Fruit fly (Drosophila melanogaster): ENCODE results near the gene CG43155.

CG43155 gene

dm6 chrX:11518435-11518834 is 58.8 kb downstream of the CG43155 start (continued):
- TF ChIP-seq knrl (GFP tag; IDR thresholded peaks at IDR 0.05; ENCODE audit: partially characterized antibody) (no peak), odd (GFP tag; optimal IDR thresholded peaks at IDR 0.05) (peak; percentile 45), twi (tag; optimal IDR thresholded peaks at IDR 0.05) (peak; percentile 8), hth (optimal IDR thresholded peaks at IDR 0.05) (no peak), CG6175 (GFP tag; IDR thresholded peaks at IDR 0.05) (peak; percentile 67; the same call in 1 of the 3 replicates), Ptx1 (GFP tag; IDR thresholded peaks at IDR 0.05) (peak; percentile 84), Doc2 (GFP tag; IDR thresholded peaks at IDR 0.05) (no peak), CG9932 (GFP tag; IDR thresholded peaks at IDR 0.05) (peak; percentile 89), cato (GFP tag; optimal IDR thresholded peaks at IDR 0.05; ENCODE audit: borderline replicate concordance) (peak; percentile 31), CG14050 (GFP tag; IDR thresholded peaks at IDR 0.05) (peak; percentile 72), CG17328 (GFP tag; IDR thresholded peaks at IDR 0.05) (peak; percentile 79), unpg (GFP tag; optimal IDR thresholded peaks at IDR 0.05) (peak; percentile 80), p53 (GFP tag; optimal IDR thresholded peaks at IDR 0.05) (no peak), Bteb2 (GFP tag; optimal IDR thresholded peaks at IDR 0.05) (peak; percentile 15), Dbx (GFP tag; IDR thresholded peaks at IDR 0.05) (peak; percentile 83), az2 (GFP tag; optimal IDR thresholded peaks at IDR 0.05) (peak; percentile 66), CG30403 (GFP tag; optimal IDR thresholded peaks at IDR 0.05) (peak; percentile 77), D19B (GFP tag; optimal IDR thresholded peaks at IDR 0.05) (peak; percentile 49), ind (GFP tag; optimal IDR thresholded peaks at IDR 0.05) (peak; percentile 70), sens (GFP tag) (peak; percentile 86), CG30431 (GFP tag; optimal IDR thresholded peaks at IDR 0.05) (peak; percentile 58), CG12391 (tag; optimal IDR thresholded peaks at IDR 0.05) (peak; percentile 66), sob (GFP tag; IDR thresholded peaks at IDR 0.05) (peak; percentile 85), fu2 (GFP tag; optimal IDR thresholded peaks at IDR 0.05) (no peak), sisA (GFP tag; IDR thresholded peaks at IDR 0.05) (peak; percentile 81), fd3F (GFP tag; optimal IDR thresholded peaks at IDR 0.05) (peak; percentile 77), Drgx (GFP tag; IDR thresholded peaks at IDR 0.05) (peak; percentile 95), HLHmδ (GFP tag; optimal IDR thresholded peaks at IDR 0.05) (no peak), Dip2 (GFP tag; IDR thresholded peaks at IDR 0.05) (no peak), tap (tag; optimal IDR thresholded peaks at IDR 0.05) (peak; percentile 62), CG1233 (GFP tag; optimal IDR thresholded peaks at IDR 0.05) (peak; percentile 51), Sry-β (GFP tag; optimal IDR thresholded peaks at IDR 0.05) (no peak), CG5953 (GFP tag; IDR thresholded peaks at IDR 0.05) (peak; percentile 67), bsh (GFP tag; optimal IDR thresholded peaks at IDR 0.05) (peak in 1 of 2 experiments; percentile 75), CG9797 (GFP tag; optimal IDR thresholded peaks at IDR 0.05) (no peak), CG7987 (GFP tag; optimal IDR thresholded peaks at IDR 0.05) (peak; percentile 43), Hr39 (optimal IDR thresholded peaks at IDR 0.05) (no peak), BEAF-32 (GFP tag; optimal IDR thresholded peaks at IDR 0.05) (no peak), CG14667 (GFP tag; IDR thresholded peaks at IDR 0.05) (peak; percentile 69; the same call in 1 of the 2 replicates), hb (GFP tag; IDR thresholded peaks at IDR 0.05; ENCODE audit: partially characterized antibody) (no peak), zen2 (GFP tag; IDR thresholded peaks at IDR 0.05; ENCODE audit: partially characterized antibody) (no peak), Xrp1 (GFP tag; IDR thresholded peaks at IDR 0.05) (peak; percentile 80), sd (tag; optimal IDR thresholded peaks at IDR 0.05) (peak; percentile 48), sr (GFP tag; IDR thresholded peaks at IDR 0.05) (0 out of 3 replicates have a peak, but pooled peaks have one; percentile 19), Bgb (GFP tag; IDR thresholded peaks at IDR 0.05; ENCODE audit: partially characterized antibody) (no peak), crol (GFP tag; IDR thresholded peaks at IDR 0.05) (0 out of 2 replicates have a peak, but pooled peaks have one; percentile 26), yki (optimal IDR thresholded peaks at IDR 0.05) (no peak), gsb (GFP tag; IDR thresholded peaks at IDR 0.05) (peak; percentile 80), trem (tag; optimal IDR thresholded peaks at IDR 0.05) (no peak), fd64A (GFP tag; optimal IDR thresholded peaks at IDR 0.05) (peak; percentile 5), Ets97D (GFP tag; optimal IDR thresholded peaks at IDR 0.05) (peak; percentile 13), CG7786 (GFP tag; optimal IDR thresholded peaks at IDR 0.05) (peak; percentile 28)
